Fruit fly (Drosophila melanogaster): ENCODE measurements around the gene CG12521.

- TF ChIP-seq CG11617 (GFP tag; optimal IDR thresholded peaks at IDR 0.05) (peak; percentile 73), Mnt (GFP tag; optimal IDR thresholded peaks at IDR 0.05) (peak; percentile 88), ovo (GFP tag; optimal IDR thresholded peaks at IDR 0.05) (peak; percentile 51), CG14711 (tag; optimal IDR thresholded peaks at IDR 0.05) (peak; percentile 40), toe (GFP tag; optimal IDR thresholded peaks at IDR 0.05) (peak; percentile 60), kay (GFP tag; ENCODE audit: borderline replicate concordance) (peak; percentile 89), CG7101 (tag; optimal IDR thresholded peaks at IDR 0.05) (peak; percentile 72)
These were observed 24.9 kb downstream of the CG12521 start, which contains the start of gene RpL10Ab for dm6 chr3L:11822446-11823334.
